Worm (Caenorhabditis elegans): ENCODE data around the gene T07F12.4.

The T07F12.4 gene

DNA sequence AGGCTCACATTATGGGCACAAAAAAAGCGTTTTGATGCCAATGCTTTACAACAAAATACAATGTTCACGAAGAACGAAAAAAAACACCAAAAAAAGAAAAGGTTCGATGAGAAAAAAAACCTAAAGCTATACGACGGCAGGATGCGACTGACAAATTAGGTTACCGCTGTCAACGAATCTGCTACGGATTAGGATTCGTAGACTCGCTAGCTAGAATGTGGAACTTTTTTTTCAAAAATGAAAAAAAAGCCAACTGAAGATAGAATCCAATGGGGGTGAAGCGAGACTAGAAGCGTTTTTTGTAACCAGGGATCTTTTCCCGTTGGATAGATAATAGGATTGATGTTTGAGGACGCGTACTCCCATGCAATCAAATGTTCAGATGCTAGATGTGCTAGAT is 1.4 kb upstream of the T07F12.4 start (continued):
- TF ChIP-seq mef-2 (tag; optimal IDR thresholded peaks at IDR 0.05) (no peak), ztf-4 (tag; optimal IDR thresholded peaks at IDR 0.05) (no peak)

DNA sequence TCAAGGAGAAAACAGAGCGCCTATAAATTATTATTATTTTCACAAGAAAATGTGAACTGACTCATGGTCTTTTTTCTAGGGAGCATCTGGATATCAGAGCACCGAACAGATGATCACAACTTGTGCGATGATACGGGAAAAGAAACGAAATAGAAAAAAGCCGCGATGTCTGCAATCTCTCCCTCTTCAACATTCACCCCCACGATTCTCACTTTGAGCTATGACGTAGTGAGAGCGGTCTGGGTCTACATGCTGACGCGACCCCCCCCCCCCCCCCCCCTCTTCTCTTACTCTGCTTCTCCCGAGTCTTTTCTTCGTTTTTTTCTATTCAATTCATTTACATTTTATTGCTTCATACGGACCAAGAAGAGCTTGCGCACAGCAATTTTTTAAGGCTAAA is 991 bp downstream of the T07F12.4 start:
- TF ChIP-seq fkh-4 (tag; optimal IDR thresholded peaks at IDR 0.05; ENCODE audit: borderline replicate concordance), result no peak
- peak; percentile 2 for TF ChIP-seq elt-2 (tag; optimal IDR thresholded peaks at IDR 0.05)
- peak; percentile 54 for TF ChIP-seq isw-1 (GFP tag; IDR thresholded peaks at IDR 0.05)
- peak; percentile 93 for TF ChIP-seq lin-14 (GFP tag; optimal IDR thresholded peaks at IDR 0.05)
- TF ChIP-seq vab-15 (tag; optimal IDR thresholded peaks at IDR 0.05), result no peak
- TF ChIP-seq ceh-82 (tag; optimal IDR thresholded peaks at IDR 0.05), result peak in 1 of 3 experiments; percentile 28
- peak; percentile 22 for TF ChIP-seq lin-39 (tag; optimal IDR thresholded peaks at IDR 0.05)
- peak; percentile 40 for TF ChIP-seq pax-3 (tag; optimal IDR thresholded peaks at IDR 0.05)
- peak in 1 of 2 experiments; percentile 3 for TF ChIP-seq lsy-2 (tag; optimal IDR thresholded peaks at IDR 0.05)
- no peak for TF ChIP-seq efl-3 (GFP tag; optimal IDR thresholded peaks at IDR 0.05)
- TF ChIP-seq ceh-8 (GFP tag; optimal IDR thresholded peaks at IDR 0.05), result peak; percentile 24
- no peak for TF ChIP-seq F16B12.6 (tag; optimal IDR thresholded peaks at IDR 0.05)
- peak; percentile 30 for TF ChIP-seq swsn-7 (tag; optimal IDR thresholded peaks at IDR 0.05)
- peak in 1 of 2 experiments; percentile 5 for TF ChIP-seq mdl-1 (tag; optimal IDR thresholded peaks at IDR 0.05)
- TF ChIP-seq ets-5 (GFP tag; IDR thresholded peaks at IDR 0.05), result no peak
- TF ChIP-seq mef-2 (tag; optimal IDR thresholded peaks at IDR 0.05), result no peak
- peak; percentile 58 for TF ChIP-seq nhr-19 (GFP tag; conservative IDR thresholded peaks at IDR 0.05)
- no peak for TF ChIP-seq unc-130 (tag; optimal IDR thresholded peaks at IDR 0.05)
- TF ChIP-seq fkh-10 (GFP tag; optimal IDR thresholded peaks at IDR 0.05), result peak; percentile 41
- peak; percentile 16 for TF ChIP-seq zip-4 (GFP tag; optimal IDR thresholded peaks at IDR 0.05)
- TF ChIP-seq rnt-1 (tag; optimal IDR thresholded peaks at IDR 0.05), result peak; percentile 70
- TF ChIP-seq nhr-71 (tag; optimal IDR thresholded peaks at IDR 0.05), result peak; percentile 51
- peak; percentile 1 for TF ChIP-seq nhr-20 (tag; optimal IDR thresholded peaks at IDR 0.05)
- TF ChIP-seq fkh-8 (tag; optimal IDR thresholded peaks at IDR 0.05), result peak; percentile 51

DNA sequence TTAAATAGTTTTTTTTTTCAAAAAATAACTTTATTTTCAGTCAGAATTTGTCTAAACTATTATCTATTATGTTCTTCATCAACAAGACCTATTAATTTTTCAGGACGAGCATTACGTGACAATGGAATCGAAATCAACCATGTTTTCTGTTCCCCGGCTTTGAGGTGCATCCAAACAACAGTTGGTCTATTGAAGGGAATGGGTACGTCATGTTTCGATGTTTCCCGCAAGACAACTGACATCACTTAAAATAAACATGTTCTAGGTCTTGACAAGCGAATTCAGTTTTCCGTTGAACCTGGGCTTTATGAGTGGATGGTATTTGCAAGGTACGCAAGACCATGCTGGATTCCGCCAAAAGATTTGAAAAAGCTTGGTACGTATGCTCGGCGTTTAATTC is 5.4 kb downstream of the T07F12.4 start:
- no peak for TF ChIP-seq efl-3 (GFP tag; optimal IDR thresholded peaks at IDR 0.05)
- TF ChIP-seq fkh-8 (tag; optimal IDR thresholded peaks at IDR 0.05), result no peak
- TF ChIP-seq ceh-8 (GFP tag; optimal IDR thresholded peaks at IDR 0.05), result no peak
- TF ChIP-seq lin-39 (tag; optimal IDR thresholded peaks at IDR 0.05), result no peak
- TF ChIP-seq snpc-4 (tag; optimal IDR thresholded peaks at IDR 0.05), result no peak
- TF ChIP-seq nhr-11 (tag; optimal IDR thresholded peaks at IDR 0.05), result no peak
- TF ChIP-seq nhr-20 (tag; optimal IDR thresholded peaks at IDR 0.05), result no peak
- no peak for TF ChIP-seq skn-1 (tag; optimal IDR thresholded peaks at IDR 0.05)
- no peak for TF ChIP-seq ztf-11 (tag; optimal IDR thresholded peaks at IDR 0.05)
- TF ChIP-seq ceh-90 (tag; optimal IDR thresholded peaks at IDR 0.05), result no peak
- TF ChIP-seq lin-15B (tag; optimal IDR thresholded peaks at IDR 0.05), result no peak
- peak; percentile 61 for TF ChIP-seq rnt-1 (tag; optimal IDR thresholded peaks at IDR 0.05)
- TF ChIP-seq nhr-76 (tag; optimal IDR thresholded peaks at IDR 0.05), result no peak
- TF ChIP-seq unc-98 (GFP tag; IDR thresholded peaks at IDR 0.05), result no peak
- no peak for TF ChIP-seq ceh-88 (GFP tag; IDR thresholded peaks at IDR 0.05)
- peak; percentile 12 for TF ChIP-seq nhr-71 (tag; optimal IDR thresholded peaks at IDR 0.05)
- TF ChIP-seq lin-14 (GFP tag; optimal IDR thresholded peaks at IDR 0.05), result peak; percentile 51
- TF ChIP-seq nhr-85 (tag), result no peak
- no peak for TF ChIP-seq nhr-237 (tag; optimal IDR thresholded peaks at IDR 0.05)

DNA sequence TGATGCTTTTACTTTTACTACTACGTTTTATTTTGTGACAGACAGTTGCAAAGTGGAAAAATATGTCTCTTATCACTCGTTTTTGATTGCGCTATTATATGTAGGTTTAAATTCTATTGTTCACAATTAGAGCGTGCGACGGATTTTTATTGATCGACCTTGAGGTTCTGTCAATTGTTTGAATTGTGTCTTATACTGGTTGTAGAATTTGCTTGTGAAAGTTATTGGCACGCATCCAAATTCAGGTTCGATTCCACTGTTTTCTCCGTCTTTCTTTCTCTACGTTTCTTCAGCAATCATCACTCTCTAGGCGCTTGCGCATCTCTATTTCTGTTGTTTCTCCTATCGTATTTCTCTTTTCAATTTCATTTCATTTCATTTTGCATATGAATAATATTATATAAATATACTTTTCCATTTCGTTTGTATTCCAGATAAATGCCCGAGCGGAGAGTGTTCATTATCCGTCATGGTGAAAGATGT is 7.0 kb downstream of the T07F12.4 start, which contains the start of gene T07F12.1:
Gene T07F12.1, plus strand, starts transcription at position 433 of the 483 bp plus-strand sequence.
- peak; percentile 1 for TF ChIP-seq F16B12.6 (tag; optimal IDR thresholded peaks at IDR 0.05)
- no peak for TF ChIP-seq pax-3 (tag; optimal IDR thresholded peaks at IDR 0.05)
- no peak for TF ChIP-seq C16A3.4 (tag; optimal IDR thresholded peaks at IDR 0.05)
- TF ChIP-seq C04F5.9 (tag; optimal IDR thresholded peaks at IDR 0.05), result no peak
- TF ChIP-seq lir-3 (tag; optimal IDR thresholded peaks at IDR 0.05; ENCODE audit: poor library complexity), result no peak
- peak in 2 of 6 experiments; percentile 57 to 66 for TF ChIP-seq elt-3 (tag; optimal IDR thresholded peaks at IDR 0.05)
- TF ChIP-seq unc-98 (GFP tag; IDR thresholded peaks at IDR 0.05), result no peak
- no peak for TF ChIP-seq isw-1 (GFP tag; IDR thresholded peaks at IDR 0.05)
- TF ChIP-seq lin-39 (tag; optimal IDR thresholded peaks at IDR 0.05), result no peak
- TF ChIP-seq swsn-7 (tag; optimal IDR thresholded peaks at IDR 0.05), result no peak
- no peak for TF ChIP-seq nhr-84 (tag; optimal IDR thresholded peaks at IDR 0.05)
- peak in 1 of 2 experiments; percentile 27 for TF ChIP-seq lsy-2 (tag; optimal IDR thresholded peaks at IDR 0.05)
- no peak for TF ChIP-seq aha-1 (tag; optimal IDR thresholded peaks at IDR 0.05)
- no peak for TF ChIP-seq Y116A8C.19 (tag; optimal IDR thresholded peaks at IDR 0.05; ENCODE audit: borderline replicate concordance)
- TF ChIP-seq snpc-4 (tag; optimal IDR thresholded peaks at IDR 0.05), result no peak
- TF ChIP-seq sup-37 (GFP tag; optimal IDR thresholded peaks at IDR 0.05), result no peak
- no peak for TF ChIP-seq nhr-12 (tag; optimal IDR thresholded peaks at IDR 0.05)
- no peak for TF ChIP-seq rnt-1 (tag; optimal IDR thresholded peaks at IDR 0.05)
- no peak for TF ChIP-seq pqm-1 (tag; optimal IDR thresholded peaks at IDR 0.05)
- no peak for TF ChIP-seq nhr-19 (GFP tag; conservative IDR thresholded peaks at IDR 0.05)

All from whole organism, L1 larva.